Worm (Caenorhabditis elegans) whole organism, L3 larva: ENCODE measurements around the gene C47E8.9.

Experiments
- ZK546.5 ChIP-seq: sonication (generic microtip); optimal IDR thresholded peaks from 2 replicates; lab custom pipeline; 2017; ENCODE audit warnings: missing biosample characterization, missing genetic modification characterization
- ama-1 ChIP-seq: fragments of 150-350 bp; optimal IDR thresholded peaks from 2 replicates; lab custom pipeline; 2018
- ceh-16 ChIP-seq: sonication (generic microtip); optimal IDR thresholded peaks from 2 replicates; lab custom pipeline; 2017; ENCODE audit warnings: missing biosample characterization, missing genetic modification characterization
- egl-27 ChIP-seq: sonication (generic microtip); optimal IDR thresholded peaks from 4 replicates; lab custom pipeline; 2017; ENCODE audit warnings: missing biosample characterization, missing genetic modification reagents, missing genetic modification characterization
- egl-5 ChIP-seq: fragments of 150-350 bp; optimal IDR thresholded peaks from 2 replicates; lab custom pipeline; 2017; ENCODE audit warnings: missing biosample characterization, missing genetic modification reagents, missing genetic modification characterization, inconsistent platforms
- elt-1 ChIP-seq: fragments of 150-350 bp; optimal IDR thresholded peaks from 2 replicates; lab custom pipeline; 2014; ENCODE audit warnings: missing biosample characterization, missing genetic modification characterization
- elt-2 ChIP-seq: sonication (generic microtip); optimal IDR thresholded peaks from 2 replicates; lab custom pipeline; 2016; ENCODE audit warnings: missing genetic modification reagents, mild to moderate bottlenecking, missing genetic modification characterization, missing compliant biosample characterization
- fkh-10 ChIP-seq: sonication (generic microtip); optimal IDR thresholded peaks from 2 replicates; lab custom pipeline; 2017; ENCODE audit warnings: missing biosample characterization, missing genetic modification reagents, missing genetic modification characterization
- fkh-2 ChIP-seq: fragments of 150-350 bp; optimal IDR thresholded peaks from 2 replicates; lab custom pipeline; 2014; ENCODE audit warnings: missing biosample characterization, missing genetic modification reagents, missing genetic modification characterization
- hmg-11 ChIP-seq: sonication (generic microtip); optimal IDR thresholded peaks from 2 replicates; lab custom pipeline; 2016; ENCODE audit warnings: missing genetic modification characterization, missing compliant biosample characterization
- lin-15B ChIP-seq: fragments of 150-350 bp; optimal IDR thresholded peaks from 2 replicates; lab custom pipeline; 2014; ENCODE audit warnings: missing biosample characterization, missing genetic modification characterization
- lin-39 ChIP-seq: fragments of 150-350 bp; optimal IDR thresholded peaks from 2 replicates; lab custom pipeline; 2018; ENCODE audit warnings: missing biosample characterization, missing genetic modification reagents, missing genetic modification characterization
- lsy-12 ChIP-seq: sonication (generic microtip); optimal IDR thresholded peaks from 2 replicates; lab custom pipeline; 2016; ENCODE audit warnings: mild to moderate bottlenecking, missing genetic modification characterization, missing compliant biosample characterization
- mml-1 ChIP-seq: fragments of 150-350 bp; sonication (generic microtip); optimal IDR thresholded peaks from 3 replicates; lab custom pipeline; 2014; ENCODE audit warnings: missing biosample characterization, missing genetic modification characterization
- nfya-1 ChIP-seq: sonication (generic microtip); optimal IDR thresholded peaks from 2 replicates; lab custom pipeline; 2017; ENCODE audit warnings: missing genetic modification characterization, mild to moderate bottlenecking, missing compliant biosample characterization, antibody characterized with exemption, moderate library complexity; ENCODE audit not compliant: insufficient read depth
- nhr-11 ChIP-seq: fragments of 150-350 bp; optimal IDR thresholded peaks from 2 replicates; lab custom pipeline; 2014; ENCODE audit warnings: missing biosample characterization, missing genetic modification characterization
- nhr-12 ChIP-seq: fragments of 150-350 bp; optimal IDR thresholded peaks from 2 replicates; lab custom pipeline; 2014; ENCODE audit warnings: missing biosample characterization, missing genetic modification characterization
- nhr-23 ChIP-seq: fragments of 150-350 bp; optimal IDR thresholded peaks from 2 replicates; lab custom pipeline; 2014; ENCODE audit warnings: missing biosample characterization, missing genetic modification reagents, missing genetic modification characterization
- nhr-237 ChIP-seq: fragments of 150-350 bp; optimal IDR thresholded peaks from 2 replicates; lab custom pipeline; 2014; ENCODE audit warnings: missing biosample characterization, missing genetic modification characterization
- nhr-43 ChIP-seq: sonication (generic microtip); optimal IDR thresholded peaks from 2 replicates; lab custom pipeline; 2016; ENCODE audit warnings: mild to moderate bottlenecking, missing genetic modification characterization, missing compliant biosample characterization; ENCODE audit not compliant: poor library complexity, severe bottlenecking
- nhr-76 ChIP-seq: fragments of 150-350 bp; sonication (generic microtip); optimal IDR thresholded peaks from 5 replicates; lab custom pipeline; 2014; ENCODE audit warnings: missing biosample characterization, missing genetic modification characterization
- nhr-77 ChIP-seq: fragments of 150-350 bp; optimal IDR thresholded peaks from 2 replicates; lab custom pipeline; 2014; ENCODE audit warnings: missing biosample characterization, missing genetic modification characterization
- pha-4 ChIP-seq: fragments of 150-350 bp; optimal IDR thresholded peaks from 2 replicates; lab custom pipeline; 2014; ENCODE audit warnings: missing biosample characterization, missing genetic modification reagents, missing genetic modification characterization
- pqm-1 ChIP-seq: fragments of 150-350 bp; optimal IDR thresholded peaks from 2 replicates; lab custom pipeline; 2017; ENCODE audit warnings: missing biosample characterization, missing genetic modification characterization, inconsistent platforms
- sea-2 ChIP-seq: fragments of 150-350 bp; sonication (generic microtip); optimal IDR thresholded peaks from 4 replicates; lab custom pipeline; 2014; ENCODE audit warnings: missing biosample characterization, missing genetic modification reagents, missing genetic modification characterization
- skn-1 ChIP-seq: fragments of 150-350 bp; optimal IDR thresholded peaks from 2 replicates; lab custom pipeline; 2014; ENCODE audit warnings: missing biosample characterization, missing genetic modification characterization
- unc-39 ChIP-seq: sonication (generic microtip); optimal IDR thresholded peaks from 4 replicates; lab custom pipeline; 2017; ENCODE audit warnings: missing biosample characterization, missing genetic modification characterization
- unc-62 ChIP-seq: fragments of 150-350 bp; sonication (generic microtip); optimal IDR thresholded peaks from 4 replicates; lab custom pipeline; 2014; ENCODE audit warnings: missing biosample characterization, missing genetic modification reagents, missing genetic modification characterization
- ztf-11 ChIP-seq: fragments of 150-350 bp; optimal IDR thresholded peaks from 2 replicates; lab custom pipeline; 2014; ENCODE audit warnings: missing biosample characterization, missing genetic modification characterization

The C47E8.9 gene

ce11 chrV:14620835-14621234 is 42.3 kb upstream of the C47E8.9 start, which contains the start of gene hot-1:
hot-1 (plus strand) TSS chrV:14621135.
- TF ChIP-seq pha-4 (tag; lab: Kevin White, UChicago), result no peak
- TF ChIP-seq elt-2, result no peak
- no peak for TF ChIP-seq egl-27 (tag; lab: Kevin White, UChicago)
- no peak for TF ChIP-seq ztf-11 (tag; lab: Kevin White, UChicago)
- TF ChIP-seq nhr-77, result no peak
- TF ChIP-seq lin-39 (tag; lab: Kevin White, UChicago), result no peak
- no peak for TF ChIP-seq ceh-16 (tag; lab: Kevin White, UChicago)
- no peak for TF ChIP-seq nhr-237

ce11 chrV:14625662-14626061 is 37.4 kb upstream of the C47E8.9 start:
- TF ChIP-seq ZK546.5 (tag; lab: Kevin White, UChicago) (no peak), pqm-1 (tag; lab: Kevin White, UChicago) (no peak), egl-5 (tag; lab: Kevin White, UChicago) (peak; percentile 52), lin-15B (tag; lab: Kevin White, UChicago) (no peak)
- TF ChIP-seq, all 47 proteins: peak for 1

ce11 chrV:14631588-14631987 is 31.5 kb upstream of the C47E8.9 start, which contains the start of gene F43D2.3:
F43D2.3 (plus strand) TSS chrV:14631888.
- no peak for TF ChIP-seq ZK546.5 (tag; lab: Kevin White, UChicago)
- no peak for TF ChIP-seq hmg-11 (tag; lab: Kevin White, UChicago)
- TF ChIP-seq nhr-77, result no peak
- TF ChIP-seq nhr-11 (tag; lab: Kevin White, UChicago), result no peak
- TF ChIP-seq fkh-10 (GFP tag; lab: Kevin White, UChicago), result no peak
- TF ChIP-seq fkh-2, result no peak
- TF ChIP-seq nhr-23 (tag; lab: Kevin White, UChicago), result no peak
- TF ChIP-seq egl-27 (tag; lab: Kevin White, UChicago), result no peak
- no peak for TF ChIP-seq unc-62 (GFP tag; lab: Kevin White, UChicago)
- TF ChIP-seq nfya-1, result no peak
- TF ChIP-seq, all 47 proteins: peak for 0

ce11 chrV:14633319-14633718 is 29.8 kb upstream of the C47E8.9 start:
- TF ChIP-seq nhr-23 (tag; lab: Kevin White, UChicago) (peak; percentile 14), mml-1 (no peak), elt-1 (tag; lab: Kevin White, UChicago) (no peak)

ce11 chrV:14635119-14635518 is 28.0 kb upstream of the C47E8.9 start, which contains the start of gene F43D2.6:
F43D2.6 (minus strand) TSS chrV:14635180.
- TF ChIP-seq skn-1 (tag; lab: Kevin White, UChicago), result no peak
- no peak for TF ChIP-seq mml-1
- no peak for TF ChIP-seq ama-1 (lab: Kevin White, UChicago)
- no peak for TF ChIP-seq egl-5 (tag; lab: Kevin White, UChicago)
- no peak for TF ChIP-seq unc-39
- no peak for TF ChIP-seq egl-27 (tag; lab: Kevin White, UChicago)
- no peak for TF ChIP-seq pqm-1 (tag; lab: Kevin White, UChicago)
- no peak for TF ChIP-seq nhr-76 (tag; lab: Kevin White, UChicago)
- TF ChIP-seq nhr-11 (tag; lab: Kevin White, UChicago), result no peak
- no peak for TF ChIP-seq nhr-43
- no peak for TF ChIP-seq nhr-12 (tag; lab: Kevin White, UChicago)
- TF ChIP-seq lsy-12 (tag; lab: Kevin White, UChicago), result no peak

- TF ChIP-seq nhr-23 (tag; lab: Kevin White, UChicago) (no peak), pha-4 (tag; lab: Kevin White, UChicago) (no peak), ama-1 (lab: Kevin White, UChicago) (no peak)
Measured at ce11 chrV:14638075-14638474, 25.0 kb upstream of the C47E8.9 start.

- TF ChIP-seq sea-2 (GFP tag; lab: Kevin White, UChicago), result no peak
Measured at ce11 chrV:14640071-14640470, 23.0 kb upstream of the C47E8.9 start, which contains the start of gene F43D2.7. F43D2.7 (minus strand) TSS chrV:14640171.
